Worm (Caenorhabditis elegans) whole organism, L2 larva: ENCODE results near the gene nrsn-1.

Source experiments
- C34F6.9 ChIP-seq: fragments of 150-350 bp; optimal IDR thresholded peaks from 2 replicates; lab custom pipeline; 2014; ENCODE audit warnings: missing biosample characterization, missing genetic modification characterization
- F13H6.1 ChIP-seq: sonication (generic microtip); optimal IDR thresholded peaks from 2 replicates; lab custom pipeline; 2016; ENCODE audit warnings: missing genetic modification characterization, missing compliant biosample characterization
- R02D3.7 ChIP-seq: fragments of 150-350 bp; optimal IDR thresholded peaks from 2 replicates; lab custom pipeline; 2014; ENCODE audit warnings: missing biosample characterization, missing genetic modification characterization
- Y55F3AM.14 ChIP-seq: fragments of 200-800 bp; sonication (Bioruptor generic); optimal IDR thresholded peaks from 2 replicates; lab custom pipeline; 2018; ENCODE audit warnings: mild to moderate bottlenecking, missing genetic modification characterization, missing compliant biosample characterization
- alr-1 ChIP-seq: fragments of 150-350 bp; optimal IDR thresholded peaks from 2 replicates; lab custom pipeline; 2014; ENCODE audit warnings: missing biosample characterization, missing genetic modification characterization
- aly-2 ChIP-seq: fragments of 150-350 bp; optimal IDR thresholded peaks from 2 replicates; lab custom pipeline; 2014; ENCODE audit warnings: missing biosample characterization, missing genetic modification characterization
- blmp-1 ChIP-seq: sonication (generic microtip); optimal IDR thresholded peaks from 2 replicates; lab custom pipeline; 2017; ENCODE audit warnings: missing genetic modification characterization, mild to moderate bottlenecking, missing compliant biosample characterization, antibody characterized with exemption, moderate library complexity; ENCODE audit not compliant: insufficient read depth
- ceh-16 ChIP-seq: fragments of 150-350 bp; optimal IDR thresholded peaks from 2 replicates; lab custom pipeline; 2014; ENCODE audit warnings: missing biosample characterization, missing genetic modification characterization
- ceh-82 ChIP-seq: fragments of 150-350 bp; optimal IDR thresholded peaks from 2 replicates; lab custom pipeline; 2014; ENCODE audit warnings: missing biosample characterization, missing genetic modification characterization
- crh-2 ChIP-seq: sonication (generic microtip); optimal IDR thresholded peaks from 2 replicates; lab custom pipeline; 2017; ENCODE audit warnings: missing biosample characterization, missing genetic modification characterization
- elt-1 ChIP-seq: fragments of 150-350 bp; optimal IDR thresholded peaks from 2 replicates; lab custom pipeline; 2014; ENCODE audit warnings: missing biosample characterization, missing genetic modification characterization
- elt-3 ChIP-seq: sonication (generic microtip); optimal IDR thresholded peaks from 2 replicates; lab custom pipeline; 2017; ENCODE audit warnings: missing biosample characterization, missing genetic modification characterization
- fos-1 ChIP-seq: fragments of 150-350 bp; optimal IDR thresholded peaks from 2 replicates; lab custom pipeline; 2014; ENCODE audit warnings: missing biosample characterization, missing genetic modification characterization
- gmeb-1 ChIP-seq: fragments of 150-350 bp; optimal IDR thresholded peaks from 2 replicates; lab custom pipeline; 2014; ENCODE audit warnings: missing biosample characterization, missing genetic modification characterization
- lin-11 ChIP-seq: fragments of 150-350 bp; sonication (generic microtip); optimal IDR thresholded peaks from 2 replicates; lab custom pipeline; 2014; ENCODE audit warnings: missing biosample characterization, missing genetic modification characterization, inconsistent platforms, mixed read lengths
- lin-13 ChIP-seq: fragments of 150-350 bp; optimal IDR thresholded peaks from 2 replicates; lab custom pipeline; 2014; ENCODE audit warnings: missing biosample characterization, missing genetic modification reagents, missing genetic modification characterization
- lin-39 ChIP-seq: fragments of 150-350 bp; optimal IDR thresholded peaks from 2 replicates; lab custom pipeline; 2014; ENCODE audit warnings: missing biosample characterization, missing genetic modification reagents, missing genetic modification characterization
- lsy-2 ChIP-seq, 2 experiments: fragments of 150-350 bp in 1 of 2; sonication (generic microtip) in 1 of 2; optimal IDR thresholded peaks; 2 replicates each; lab custom pipeline; 2014 to 2017; ENCODE audit warnings: missing biosample characterization in 2 of 2, missing genetic modification characterization in 2 of 2
- mab-5 ChIP-seq: fragments of 150-350 bp; optimal IDR thresholded peaks from 2 replicates; lab custom pipeline; 2014; ENCODE audit warnings: missing biosample characterization, missing genetic modification characterization
- mdl-1 ChIP-seq, 2 experiments: fragments of 150-350 bp in 1 of 2; sonication (generic microtip) in 1 of 2; optimal IDR thresholded peaks; 2 replicates each; lab custom pipeline; 2017; ENCODE audit warnings: missing biosample characterization in 2 of 2, missing genetic modification characterization in 2 of 2
- nhr-10 ChIP-seq: sonication (generic microtip); optimal IDR thresholded peaks from 2 replicates; lab custom pipeline; 2017; ENCODE audit warnings: missing biosample characterization, missing genetic modification characterization
- nhr-129 ChIP-seq: fragments of 150-350 bp; optimal IDR thresholded peaks from 2 replicates; lab custom pipeline; 2014; ENCODE audit warnings: missing biosample characterization, missing genetic modification characterization
- nhr-21 ChIP-seq: fragments of 150-350 bp; optimal IDR thresholded peaks from 2 replicates; lab custom pipeline; 2014; ENCODE audit warnings: missing biosample characterization, missing genetic modification characterization
- nhr-237 ChIP-seq: fragments of 150-350 bp; optimal IDR thresholded peaks from 2 replicates; lab custom pipeline; 2014; ENCODE audit warnings: missing biosample characterization, missing genetic modification characterization
- nhr-25 ChIP-seq: fragments of 150-350 bp; sonication (generic microtip); optimal IDR thresholded peaks from 3 replicates; lab custom pipeline; 2014; ENCODE audit warnings: missing biosample characterization, missing genetic modification characterization
- nhr-6 ChIP-seq: fragments of 150-350 bp; optimal IDR thresholded peaks from 2 replicates; lab custom pipeline; 2014; ENCODE audit warnings: missing biosample characterization, missing genetic modification characterization
- nhr-77 ChIP-seq: fragments of 150-350 bp; optimal IDR thresholded peaks from 2 replicates; lab custom pipeline; 2014; ENCODE audit warnings: missing biosample characterization, missing genetic modification characterization
- sem-4 ChIP-seq: fragments of 150-350 bp; optimal IDR thresholded peaks from 2 replicates; lab custom pipeline; 2014; ENCODE audit warnings: missing biosample characterization, missing genetic modification reagents, missing genetic modification characterization
- skn-1 ChIP-seq: sonication (generic microtip); optimal IDR thresholded peaks from 2 replicates; lab custom pipeline; 2017; ENCODE audit warnings: missing biosample characterization, missing genetic modification characterization
- sma-9 ChIP-seq, 2 experiments: fragments of 150-350 bp in 1 of 2; sonication (generic microtip) in 1 of 2; optimal IDR thresholded peaks; 2 replicates each; lab custom pipeline; 2014 to 2016; ENCODE audit warnings: missing genetic modification characterization in 2 of 2, mild to moderate bottlenecking in 1 of 2, missing biosample characterization in 1 of 2, missing compliant biosample characterization in 1 of 2, missing genetic modification reagents in 1 of 2, moderate library complexity in 1 of 2
- unc-55 ChIP-seq: fragments of 150-350 bp; sonication (generic microtip); optimal IDR thresholded peaks from 3 replicates; lab custom pipeline; 2014; ENCODE audit warnings: missing biosample characterization, missing genetic modification reagents, missing genetic modification characterization
- ztf-11 ChIP-seq: sonication (generic microtip); optimal IDR thresholded peaks from 2 replicates; lab custom pipeline; 2017; ENCODE audit warnings: missing biosample characterization, missing genetic modification characterization

The nrsn-1 gene

ce11 chrV:3685790-3686208 lies 30.0 kb downstream of the nrsn-1 start, which contains the start of gene W08A12.2:
W08A12.2 (minus strand) TSS chrV:3685892.
- peak; percentile 62 for TF ChIP-seq sma-9 (GFP tag; optimal IDR thresholded peaks at IDR 0.05; lab: Kevin White, UChicago)
- TF ChIP-seq sma-9 (tag; optimal IDR thresholded peaks at IDR 0.05; lab: Kevin White, UChicago), result no peak
- no peak for TF ChIP-seq blmp-1 (tag; lab: Kevin White, UChicago)
- no peak for TF ChIP-seq nhr-10 (tag; lab: Kevin White, UChicago)
- no peak for TF ChIP-seq nhr-129 (tag; lab: Kevin White, UChicago)
- TF ChIP-seq mab-5 (tag; lab: Kevin White, UChicago), result peak; percentile 9
- TF ChIP-seq lsy-2 (tag; optimal IDR thresholded peaks at IDR 0.05; lab: Kevin White, UChicago), result peak in 1 of 2 experiments; percentile 29
- peak; percentile 69 for TF ChIP-seq F13H6.1 (tag; lab: Kevin White, UChicago)

ce11 chrV:3682553-3682952 lies 33.2 kb downstream of the nrsn-1 start, which contains the start of gene W08A12.3:
W08A12.3 (plus strand) TSS chrV:3682853.
- TF ChIP-seq sma-9 (GFP tag; optimal IDR thresholded peaks at IDR 0.05; lab: Kevin White, UChicago), result no peak
- no peak for TF ChIP-seq sma-9 (tag; optimal IDR thresholded peaks at IDR 0.05; lab: Kevin White, UChicago)
- no peak for TF ChIP-seq C34F6.9
- TF ChIP-seq nhr-77 (tag; lab: Kevin White, UChicago), result no peak
- TF ChIP-seq mdl-1 (tag; optimal IDR thresholded peaks at IDR 0.05; lab: Kevin White, UChicago), result no peak
- TF ChIP-seq nhr-129 (tag; lab: Kevin White, UChicago), result no peak
- no peak for TF ChIP-seq nhr-25 (tag; lab: Kevin White, UChicago)
- no peak for TF ChIP-seq lin-11
- no peak for TF ChIP-seq nhr-10 (tag; lab: Kevin White, UChicago)
- TF ChIP-seq ztf-11 (tag; lab: Kevin White, UChicago), result no peak
- TF ChIP-seq nhr-237 (tag; lab: Kevin White, UChicago), result no peak
- no peak for TF ChIP-seq R02D3.7 (tag; lab: Kevin White, UChicago)
- TF ChIP-seq nhr-21 (tag; lab: Kevin White, UChicago), result no peak

ce11 chrV:3678513-3678912 lies 37.3 kb downstream of the nrsn-1 start:
- TF ChIP-seq Y55F3AM.14 (GFP tag; lab: Kevin White, UChicago) (no peak), lin-39 (tag; lab: Kevin White, UChicago) (no peak), unc-55 (GFP tag; lab: Kevin White, UChicago) (no peak), ceh-16 (tag; lab: Kevin White, UChicago) (no peak), crh-2 (tag; lab: Kevin White, UChicago) (no peak), elt-1 (no peak), F13H6.1 (tag; lab: Kevin White, UChicago) (no peak), alr-1 (tag; lab: Kevin White, UChicago) (no peak), elt-3 (tag; lab: Kevin White, UChicago) (no peak), blmp-1 (tag; lab: Kevin White, UChicago) (no peak), nhr-77 (tag; lab: Kevin White, UChicago) (no peak), mab-5 (tag; lab: Kevin White, UChicago) (no peak), gmeb-1 (tag; lab: Kevin White, UChicago) (no peak)

- TF ChIP-seq ceh-82 (tag; lab: Kevin White, UChicago) (no peak), skn-1 (tag; lab: Kevin White, UChicago) (no peak), sma-9 (GFP tag; optimal IDR thresholded peaks at IDR 0.05; lab: Kevin White, UChicago) (peak; percentile 24), sma-9 (tag; optimal IDR thresholded peaks at IDR 0.05; lab: Kevin White, UChicago) (no peak), C34F6.9 (peak; percentile 32), aly-2 (tag; lab: Kevin White, UChicago) (no peak), nhr-237 (tag; lab: Kevin White, UChicago) (no peak), mab-5 (tag; lab: Kevin White, UChicago) (peak; percentile 55), F13H6.1 (tag; lab: Kevin White, UChicago) (peak; percentile 57), nhr-129 (tag; lab: Kevin White, UChicago) (peak; percentile 56), nhr-6 (tag; lab: Kevin White, UChicago) (no peak), fos-1 (tag; lab: Kevin White, UChicago) (no peak)
Observed at ce11 chrV:3677212-3677611, 38.6 kb downstream of the nrsn-1 start.

- TF ChIP-seq nhr-21 (tag; lab: Kevin White, UChicago) (no peak), F13H6.1 (tag; lab: Kevin White, UChicago) (no peak), sem-4 (no peak), elt-1 (no peak), ztf-11 (tag; lab: Kevin White, UChicago) (no peak), ceh-16 (tag; lab: Kevin White, UChicago) (no peak), lin-13 (GFP tag; lab: Kevin White, UChicago) (no peak)
Observed at ce11 chrV:3673080-3673479, 42.7 kb downstream of the nrsn-1 start, which contains the start of gene pals-33. pals-33 (plus strand) TSS chrV:3673380.
